Fruit fly (Drosophila melanogaster) whole organism, embryonic: Measurements from ENCODE around the gene CG13659.

Source experiments
- Adf1 ChIP-seq: fragments of 200-800 bp; sonication (Bioruptor generic); IDR thresholded peaks from 2 replicates; pipeline ENCODE4 v1.3.6; 2022; ENCODE audit warnings: missing biosample characterization, missing genetic modification characterization
- B-H2 ChIP-seq: fragments of 200-800 bp; sonication (Bioruptor generic); optimal IDR thresholded peaks from 2 replicates; lab custom pipeline; 2018; ENCODE audit warnings: missing biosample characterization, mild to moderate bottlenecking, missing genetic modification characterization
- BEAF-32 ChIP-seq: fragments of 200-800 bp; sonication (Bioruptor generic); optimal IDR thresholded peaks from 3 replicates; lab custom pipeline; 2017; ENCODE audit warnings: missing biosample characterization, missing genetic modification characterization, mild to moderate bottlenecking, moderate library complexity, missing genetic modification reagents
- CG10431 ChIP-seq: fragments of 200-800 bp; sonication (Bioruptor generic); optimal IDR thresholded peaks from 3 replicates; lab custom pipeline; 2018; ENCODE audit warnings: missing biosample characterization, mild to moderate bottlenecking, missing genetic modification characterization
- CG10543 ChIP-seq: fragments of 200-800 bp; sonication (Bioruptor generic); optimal IDR thresholded peaks from 3 replicates; lab custom pipeline; 2017; ENCODE audit warnings: missing biosample characterization, mild to moderate bottlenecking, missing genetic modification characterization, moderate library complexity
- CG11093 ChIP-seq: fragments of 200-800 bp; sonication (Bioruptor generic); IDR thresholded peaks from 3 replicates; pipeline ENCODE4 v1.3.6; 2022; ENCODE audit warnings: missing biosample characterization, missing genetic modification characterization
- CG14965 ChIP-seq: fragments of 200-800 bp; sonication (Bioruptor generic); optimal IDR thresholded peaks from 2 replicates; lab custom pipeline; 2016; ENCODE audit warnings: missing biosample characterization, missing genetic modification characterization, borderline replicate concordance
- CG15011 ChIP-seq: fragments of 200-800 bp; sonication (Bioruptor generic); optimal IDR thresholded peaks from 3 replicates; lab custom pipeline; 2018; ENCODE audit warnings: missing biosample characterization, mild to moderate bottlenecking, missing genetic modification characterization
- CG17361 ChIP-seq: fragments of 200-800 bp; sonication (Bioruptor generic); IDR thresholded peaks from 3 replicates; pipeline ENCODE4 v1.3.6; 2022; ENCODE audit warnings: missing biosample characterization, missing genetic modification characterization
- CG31365 ChIP-seq: fragments of 200-800 bp; sonication (Bioruptor generic); optimal IDR thresholded peaks from 2 replicates; lab custom pipeline; 2018; ENCODE audit warnings: missing biosample characterization, mild to moderate bottlenecking, missing genetic modification characterization
- CG3163 ChIP-seq: fragments of 200-800 bp; sonication (Bioruptor generic); optimal IDR thresholded peaks from 3 replicates; lab custom pipeline; 2016; ENCODE audit warnings: missing biosample characterization, missing genetic modification characterization
- CG32772 ChIP-seq: fragments of 200-800 bp; sonication (Bioruptor generic); IDR thresholded peaks from 2 replicates; pipeline ENCODE4 v1.3.6; 2022; ENCODE audit warnings: missing biosample characterization, missing genetic modification characterization
- CG42726 ChIP-seq: fragments of 200-800 bp; sonication (Bioruptor generic); IDR thresholded peaks from 2 replicates; pipeline ENCODE4 v1.3.6; 2022; ENCODE audit warnings: missing biosample characterization, missing genetic modification characterization; ENCODE audit not compliant: partially characterized antibody
- CG5180 ChIP-seq: fragments of 200-800 bp; sonication (Bioruptor generic); optimal IDR thresholded peaks from 3 replicates; lab custom pipeline; 2017; ENCODE audit warnings: missing biosample characterization, missing genetic modification characterization, mild to moderate bottlenecking, moderate library complexity, missing genetic modification reagents
- CG7786 ChIP-seq: fragments of 200-800 bp; sonication (Bioruptor generic); optimal IDR thresholded peaks from 2 replicates; lab custom pipeline; 2016; ENCODE audit warnings: missing biosample characterization, missing genetic modification characterization
- CG9727 ChIP-seq: fragments of 200-800 bp; sonication (Bioruptor generic); optimal IDR thresholded peaks from 3 replicates; lab custom pipeline; 2017; ENCODE audit warnings: missing biosample characterization, mild to moderate bottlenecking, missing genetic modification characterization
- Camta ChIP-seq: fragments of 200-800 bp; sonication (Bioruptor generic); optimal IDR thresholded peaks from 2 replicates; lab custom pipeline; 2016; ENCODE audit warnings: missing biosample characterization, missing genetic modification characterization
- Dad ChIP-seq: fragments of 200-800 bp; sonication (Bioruptor generic); optimal IDR thresholded peaks from 3 replicates; lab custom pipeline; 2016; ENCODE audit warnings: missing biosample characterization, missing genetic modification characterization
- Dll ChIP-seq: fragments of 200-800 bp; sonication (Bioruptor generic); IDR thresholded peaks from 4 replicates; pipeline ENCODE4 v1.3.6; 2022; ENCODE audit warnings: missing biosample characterization, missing genetic modification characterization; ENCODE audit not compliant: partially characterized antibody
- Dp ChIP-seq: fragments of 200-800 bp; sonication (Bioruptor generic); optimal IDR thresholded peaks from 2 replicates; lab custom pipeline; 2018; ENCODE audit warnings: missing biosample characterization, mild to moderate bottlenecking, missing genetic modification characterization, moderate library complexity
- HLH3B ChIP-seq: fragments of 200-800 bp; sonication (Bioruptor generic); IDR thresholded peaks from 2 replicates; pipeline ENCODE4 v1.3.6; 2022; ENCODE audit warnings: missing biosample characterization, missing genetic modification characterization
- HmgZ ChIP-seq: fragments of 200-800 bp; sonication (Bioruptor generic); optimal IDR thresholded peaks from 2 replicates; lab custom pipeline; 2018; ENCODE audit warnings: missing biosample characterization, mild to moderate bottlenecking, missing genetic modification characterization
- Hmr ChIP-seq: fragments of 200-800 bp; sonication (Bioruptor generic); optimal IDR thresholded peaks from 3 replicates; lab custom pipeline; 2017; ENCODE audit warnings: mild to moderate bottlenecking, missing biosample characterization, missing genetic modification reagents, missing genetic modification characterization
- MBD-R2 ChIP-seq: fragments of 200-800 bp; sonication (Bioruptor generic); IDR thresholded peaks from 2 replicates; pipeline ENCODE4 v1.3.6; 2022; ENCODE audit warnings: missing biosample characterization, missing genetic modification characterization
- Max ChIP-seq: fragments of 200-800 bp; sonication (Bioruptor generic); optimal IDR thresholded peaks from 2 replicates; lab custom pipeline; 2016; ENCODE audit warnings: missing biosample characterization, mild to moderate bottlenecking, missing genetic modification characterization
- Trl ChIP-seq, 3 experiments: fragments of >200 bp in 2 of 3; fragments of 200-800 bp in 1 of 3; sonication (Bioruptor generic) in 1 of 3; optimal IDR thresholded peaks; 2 replicates in 1 of 3; 3 replicates in 2 of 3; lab custom pipeline; 2016 to 2017; ENCODE audit warnings: missing biosample characterization in 1 of 3, missing genetic modification characterization in 1 of 3
- Vsx1 ChIP-seq: fragments of 200-800 bp; sonication (Bioruptor generic); optimal IDR thresholded peaks from 2 replicates; lab custom pipeline; 2017; ENCODE audit warnings: missing biosample characterization, mild to moderate bottlenecking, missing genetic modification characterization, missing genetic modification reagents
- Xrp1 ChIP-seq: fragments of 200-800 bp; sonication (Bioruptor generic); IDR thresholded peaks from 2 replicates; pipeline ENCODE4 v1.3.6; 2022; ENCODE audit warnings: missing biosample characterization, missing genetic modification characterization
- ap ChIP-seq: fragments of 200-800 bp; sonication (Bioruptor generic); IDR thresholded peaks from 2 replicates; pipeline ENCODE4 v1.3.6; 2022; ENCODE audit warnings: missing biosample characterization, missing genetic modification characterization
- bowl ChIP-seq: fragments of 200-800 bp; sonication (Bioruptor generic); IDR thresholded peaks from 2 replicates; pipeline ENCODE4 v1.3.6; 2022; ENCODE audit warnings: missing biosample characterization, missing genetic modification characterization
- bsh ChIP-seq, 2 experiments: fragments of 200-800 bp; sonication (Bioruptor generic); optimal IDR thresholded peaks; 2 replicates each; lab custom pipeline; 2017 to 2018; ENCODE audit warnings: mild to moderate bottlenecking in 2 of 2, missing biosample characterization in 2 of 2, missing genetic modification characterization in 2 of 2, moderate library complexity in 1 of 2
- chinmo ChIP-seq: fragments of 200-800 bp; sonication (Bioruptor generic); IDR thresholded peaks from 4 replicates; pipeline ENCODE4 v1.3.6; 2022; ENCODE audit warnings: missing biosample characterization, missing genetic modification characterization; ENCODE audit not compliant: partially characterized antibody
- ci ChIP-seq: fragments of 200-800 bp; sonication (Bioruptor generic); IDR thresholded peaks from 3 replicates; pipeline ENCODE4 v1.3.6; 2022; ENCODE audit warnings: missing biosample characterization, missing genetic modification characterization
- crp ChIP-seq, 2 experiments: fragments of 200-800 bp; sonication (Bioruptor generic); optimal IDR thresholded peaks; 2 replicates in 1 of 2; 3 replicates in 1 of 2; lab custom pipeline; 2017; ENCODE audit warnings: missing biosample characterization in 2 of 2, missing genetic modification characterization in 2 of 2, mild to moderate bottlenecking in 1 of 2, moderate library complexity in 1 of 2
- gfzf ChIP-seq: fragments of 200-800 bp; sonication (Bioruptor generic); optimal IDR thresholded peaks from 2 replicates; lab custom pipeline; 2016; ENCODE audit warnings: missing biosample characterization, mild to moderate bottlenecking, missing genetic modification characterization, moderate library complexity
- kah ChIP-seq: fragments of 200-800 bp; sonication (Bioruptor generic); optimal IDR thresholded peaks from 2 replicates; lab custom pipeline; 2018; ENCODE audit warnings: missing biosample characterization, mild to moderate bottlenecking, missing genetic modification characterization
- kay ChIP-seq: fragments of 200-800 bp; sonication (Bioruptor generic); optimal IDR thresholded peaks from 2 replicates; lab custom pipeline; 2016; ENCODE audit warnings: missing biosample characterization, missing genetic modification characterization
- oc ChIP-seq: fragments of 200-800 bp; sonication (Bioruptor generic); optimal IDR thresholded peaks from 2 replicates; lab custom pipeline; 2018; ENCODE audit warnings: missing biosample characterization, mild to moderate bottlenecking, missing genetic modification characterization, moderate library complexity
- pita ChIP-seq: fragments of 200-800 bp; sonication (Bioruptor generic); optimal IDR thresholded peaks from 2 replicates; lab custom pipeline; 2017; ENCODE audit warnings: missing biosample characterization, mild to moderate bottlenecking, missing genetic modification characterization
- pnt ChIP-seq: fragments of 200-800 bp; sonication (Bioruptor generic); optimal IDR thresholded peaks from 3 replicates; lab custom pipeline; 2016; ENCODE audit warnings: missing biosample characterization, missing genetic modification characterization
- pzg ChIP-seq: fragments of 200-800 bp; sonication (Bioruptor generic); optimal IDR thresholded peaks from 3 replicates; lab custom pipeline; 2018; ENCODE audit warnings: missing biosample characterization, mild to moderate bottlenecking, missing genetic modification characterization, moderate library complexity
- ranshi ChIP-seq: fragments of 200-800 bp; sonication (Bioruptor generic); IDR thresholded peaks from 2 replicates; pipeline ENCODE4 v1.3.6; 2022; ENCODE audit warnings: missing biosample characterization, missing genetic modification characterization
- ro ChIP-seq: fragments of 200-800 bp; sonication (Bioruptor generic); IDR thresholded peaks from 2 replicates; pipeline ENCODE4 v1.3.6; 2022; ENCODE audit warnings: missing biosample characterization, missing genetic modification characterization
- sd ChIP-seq: fragments of 200-800 bp; sonication (Bioruptor generic); optimal IDR thresholded peaks from 3 replicates; lab custom pipeline; 2018; ENCODE audit warnings: missing biosample characterization, mild to moderate bottlenecking, missing genetic modification characterization, moderate library complexity
- stwl ChIP-seq: fragments of 200-800 bp; sonication (Bioruptor generic); optimal IDR thresholded peaks from 3 replicates; lab custom pipeline; 2018; ENCODE audit warnings: missing biosample characterization, mild to moderate bottlenecking, missing genetic modification characterization, moderate library complexity
- tio ChIP-seq: fragments of 200-800 bp; sonication (Bioruptor generic); optimal IDR thresholded peaks from 2 replicates; lab custom pipeline; 2017; ENCODE audit warnings: missing biosample characterization, missing genetic modification characterization, inconsistent platforms
- tup ChIP-seq: fragments of 200-800 bp; sonication (Bioruptor generic); optimal IDR thresholded peaks from 2 replicates; lab custom pipeline; 2016; ENCODE audit warnings: missing biosample characterization, mild to moderate bottlenecking, missing genetic modification characterization, moderate library complexity

Gene CG13659

dm6 chr3R:25329079-25329478, 28.4 kb downstream of the CG13659 start, which contains the start of gene CHKov1 (continued):
- TF ChIP-seq HmgZ (tag; lab: Kevin White, UChicago): peak; percentile 26

- TF ChIP-seq CG10543 (GFP tag; lab: Kevin White, UChicago) (no peak), Max (GFP tag; lab: Kevin White, UChicago) (no peak), Adf1 (GFP tag; lab: Robert Waterston, UW) (no peak), ranshi (no peak), CG3163 (peak; percentile 55), CG14965 (GFP tag; lab: Kevin White, UChicago) (no peak), ro (GFP tag; lab: Robert Waterston, UW) (no peak), CG15011 (no peak), Vsx1 (GFP tag; lab: Kevin White, UChicago) (no peak), kah (no peak), Trl (optimal IDR thresholded peaks at IDR 0.05; lab: Kevin White, UChicago) (peak in 1 of 2 experiments; percentile 11), Trl (GFP tag; optimal IDR thresholded peaks at IDR 0.05; lab: Kevin White, UChicago) (no peak), CG42726 (no peak)
- TF ChIP-seq, all 482 proteins: peak for 2
Measured at dm6 chr3R:25331103-25331502, 30.4 kb downstream of the CG13659 start, which contains the start of gene CHKov2. CHKov2 (minus strand) TSS chr3R:25331203.

DNA sequence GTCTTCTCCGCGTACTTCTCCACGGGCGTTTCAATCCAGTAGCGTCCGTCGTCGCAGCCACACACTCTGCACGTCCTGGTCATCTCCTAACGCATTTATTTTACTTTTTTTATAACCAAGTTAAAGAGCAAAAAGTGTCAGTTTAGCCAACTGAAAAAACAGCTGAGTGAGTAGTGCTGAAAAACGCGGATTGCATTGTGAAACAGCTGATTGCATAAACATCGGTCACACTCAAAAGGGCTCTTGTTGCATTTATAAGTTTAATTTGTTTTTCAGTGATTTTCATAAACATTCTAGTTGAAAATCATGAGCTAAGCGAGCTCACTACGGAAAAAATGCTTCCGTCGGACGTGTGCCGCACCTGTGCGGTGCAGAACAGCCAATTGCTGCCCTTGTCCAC, 34.4 kb downstream of the CG13659 start, which contains the start of the genes CG10669 and CG11902:
Gene CG10669 (minus strand): TSS at position 179 of the 400 bp plus-strand sequence.
Gene CG11902 (plus strand): TSS at position 193 of the 400 bp plus-strand sequence.
- TF ChIP-seq kay (GFP tag; lab: Kevin White, UChicago): no peak
- TF ChIP-seq pita (GFP tag; lab: Kevin White, UChicago): no peak
- no peak for TF ChIP-seq CG11093 (GFP tag; lab: Robert Waterston, UW)
- TF ChIP-seq pnt (GFP tag; lab: Kevin White, UChicago): no peak
- TF ChIP-seq CG17361: no peak
- no peak for TF ChIP-seq CG32772 (GFP tag; lab: Robert Waterston, UW)
- TF ChIP-seq Hmr (GFP tag; lab: Kevin White, UChicago): no peak
- peak; percentile 11 for TF ChIP-seq BEAF-32 (GFP tag; lab: Kevin White, UChicago)
- TF ChIP-seq gfzf: peak; percentile 47
- TF ChIP-seq HLH3B (GFP tag; lab: Robert Waterston, UW): no peak
- no peak for TF ChIP-seq ap
- TF ChIP-seq Dp (GFP tag; lab: Kevin White, UChicago): peak; percentile 3
- peak; percentile 86 to 98 for TF ChIP-seq crp (GFP tag; optimal IDR thresholded peaks at IDR 0.05; lab: Kevin White, UChicago)
- TF ChIP-seq B-H2 (GFP tag; lab: Kevin White, UChicago): no peak
- no peak for TF ChIP-seq sd (tag; lab: Kevin White, UChicago)
- TF ChIP-seq Dad (GFP tag; lab: Kevin White, UChicago): no peak
- TF ChIP-seq CG5180 (GFP tag; lab: Kevin White, UChicago): no peak
- TF ChIP-seq CG9727 (GFP tag; lab: Kevin White, UChicago): no peak
- no peak for TF ChIP-seq bowl
- no peak for TF ChIP-seq tup (GFP tag; lab: Kevin White, UChicago)
- TF ChIP-seq chinmo (GFP tag; lab: Robert Waterston, UW): peak; percentile 50; the same call in 1 of the 4 replicates
- TF ChIP-seq oc: no peak
- TF ChIP-seq ci: 0 out of 3 replicates have a peak, but pooled peaks have one; percentile 9
- no peak for TF ChIP-seq Camta (GFP tag; lab: Kevin White, UChicago)
- peak; percentile 76 for TF ChIP-seq stwl (tag; lab: Kevin White, UChicago)
- TF ChIP-seq Xrp1: no peak
- no peak for TF ChIP-seq CG7786
- no peak for TF ChIP-seq CG31365 (tag; lab: Kevin White, UChicago)
- peak; percentile 40 for TF ChIP-seq pzg
- TF ChIP-seq bsh (GFP tag; optimal IDR thresholded peaks at IDR 0.05; lab: Kevin White, UChicago): no peak
- TF ChIP-seq CG10431 (GFP tag; lab: Kevin White, UChicago): no peak
- 0 out of 4 replicates have a peak, but pooled peaks have one; percentile 31 for TF ChIP-seq Dll (GFP tag; lab: Robert Waterston, UW)
- no peak for TF ChIP-seq tio (GFP tag; lab: Kevin White, UChicago)
- TF ChIP-seq MBD-R2 (GFP tag; lab: Robert Waterston, UW): peak; percentile 97
